Fruit fly (Drosophila melanogaster): ENCODE results near the gene BRWD3.

The BRWD3 gene

dm6 chr3R:24319632-24320341 lies 987 bp downstream of the BRWD3 start:
- no peak for TF ChIP-seq CG17801 (GFP tag; optimal IDR thresholded peaks at IDR 0.05; ENCODE audit: partially characterized antibody)

DNA sequence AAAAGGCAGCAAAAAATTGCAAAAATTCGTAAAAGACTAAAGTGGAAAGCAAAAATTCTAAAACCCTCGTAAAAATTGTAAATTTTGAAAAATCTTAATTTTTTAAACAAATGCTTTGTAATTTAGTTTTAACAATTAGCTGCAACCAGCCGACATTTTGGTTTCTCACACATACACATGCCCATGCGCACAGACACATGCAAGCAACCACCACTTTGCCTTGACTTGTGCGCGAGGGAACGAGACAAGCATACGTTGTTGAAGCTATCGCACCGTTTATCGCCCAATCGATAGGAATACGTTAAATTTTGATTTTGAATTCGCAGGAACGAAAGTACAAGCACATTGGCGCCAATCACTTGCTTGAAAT lies 1.5 kb downstream of the BRWD3 start:
- peak; percentile 8 for TF ChIP-seq CG17801 (GFP tag; optimal IDR thresholded peaks at IDR 0.05; ENCODE audit: partially characterized antibody)

- no peak for TF ChIP-seq CG17801 (GFP tag; optimal IDR thresholded peaks at IDR 0.05; ENCODE audit: partially characterized antibody)
These were observed 14.5 kb downstream of the BRWD3 start, which contains the start of the genes Rrp5 and Dis3 for dm6 chr3R:24333182-24333808. Gene Rrp5 (minus strand): TSS chr3R:24333316. Gene Dis3 (plus strand): TSS chr3R:24333433.

- TF ChIP-seq CG17801 (GFP tag; optimal IDR thresholded peaks at IDR 0.05; ENCODE audit: partially characterized antibody): no peak
These were observed 17.8 kb downstream of the BRWD3 start, which contains the start of gene CG6432 for dm6 chr3R:24336622-24337021. Gene CG6432 (plus strand): TSS chr3R:24336922.

DNA sequence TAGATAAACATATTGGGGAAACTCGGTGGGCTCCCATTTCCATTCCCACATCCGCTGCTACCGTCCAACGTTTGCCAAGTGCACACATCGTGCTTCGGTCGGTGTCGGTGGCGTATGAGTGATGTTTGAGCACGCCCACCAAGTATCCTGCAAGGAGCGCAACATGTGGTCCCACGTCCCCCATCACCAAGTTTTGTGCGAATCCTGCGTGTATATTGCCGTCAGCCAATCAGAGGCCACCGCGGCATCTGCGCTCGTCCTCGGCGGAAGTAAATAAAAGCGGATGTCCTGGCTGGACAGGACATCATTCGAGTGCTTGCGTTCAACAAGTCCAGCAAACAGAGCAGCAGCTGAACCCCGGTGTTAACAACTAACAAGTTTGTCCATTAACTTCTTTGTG lies 22.5 kb downstream of the BRWD3 start, which contains the start of gene Ms:
Gene Ms, plus strand, starts transcription at position 301 of the 400 bp plus-strand sequence.
- TF ChIP-seq CG17801 (GFP tag; optimal IDR thresholded peaks at IDR 0.05; ENCODE audit: partially characterized antibody): no peak

DNA sequence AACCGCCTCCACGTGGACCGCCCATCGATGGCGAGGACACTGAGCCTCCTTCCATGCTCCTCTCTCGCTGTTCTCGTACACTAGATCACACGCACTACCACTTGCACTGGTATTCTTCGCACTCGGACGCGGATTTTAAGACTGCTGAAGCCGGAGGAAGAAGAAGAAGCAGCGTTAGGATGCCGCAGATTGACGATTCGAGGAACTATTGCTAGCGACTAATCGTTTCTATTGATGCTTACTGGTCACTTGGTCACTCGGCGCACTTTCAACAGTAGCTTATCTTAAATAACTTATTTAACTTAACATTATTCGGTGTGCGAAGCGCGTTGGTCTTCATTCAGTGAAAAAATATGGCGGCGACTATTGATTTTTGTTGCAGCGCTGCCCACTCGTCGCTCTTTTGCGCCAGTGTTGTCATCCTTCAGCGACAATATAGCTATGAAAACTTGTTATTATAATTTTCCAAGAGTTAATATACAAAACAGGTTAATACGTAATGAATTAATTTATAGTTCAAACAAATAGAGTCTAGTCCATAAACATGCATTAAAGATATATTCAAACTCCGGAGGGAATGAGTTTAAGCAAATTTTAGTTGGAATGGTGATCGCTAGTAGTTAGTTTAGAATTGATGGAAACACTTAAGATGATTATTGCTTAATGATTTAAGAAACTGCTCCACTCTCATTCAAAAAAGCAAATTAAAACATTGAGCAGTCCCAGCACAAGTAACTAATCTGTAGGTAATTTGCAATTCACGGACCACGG lies 29.8 kb downstream of the BRWD3 start, which contains the start of the genes CG5746 and CG6454:
Gene CG5746, minus strand, starts transcription at position 372 of the 771 bp plus-strand sequence.
Gene CG6454, plus strand, starts transcription at position 763 of the 771 bp plus-strand sequence.
- peak; percentile 28 for TF ChIP-seq CG17801 (GFP tag; optimal IDR thresholded peaks at IDR 0.05; ENCODE audit: partially characterized antibody)

dm6 chr3R:24353448-24353847 lies 34.6 kb downstream of the BRWD3 start:
- TF ChIP-seq CG17801 (GFP tag; optimal IDR thresholded peaks at IDR 0.05; ENCODE audit: partially characterized antibody): no peak

DNA sequence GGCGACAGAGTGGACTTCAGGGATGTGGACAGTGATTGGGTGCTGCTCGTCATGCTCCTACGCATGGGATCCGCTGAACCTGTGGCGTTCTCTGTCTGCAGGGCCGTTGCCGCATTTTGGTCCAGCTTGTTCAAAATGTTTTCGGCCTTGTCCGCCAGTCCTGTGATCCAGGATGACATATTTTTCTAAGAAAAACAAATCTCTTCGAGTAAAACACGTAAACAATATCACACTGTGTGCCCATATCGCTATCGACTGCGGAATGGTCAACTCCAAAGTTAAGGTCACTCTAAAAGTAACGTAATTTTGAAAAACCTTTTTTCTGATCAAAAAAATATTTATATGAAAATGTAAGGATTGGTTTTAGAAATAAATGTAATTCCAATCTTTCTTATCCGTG lies 38.9 kb downstream of the BRWD3 start, which contains the start of gene Golgin84:
Gene Golgin84, minus strand, starts transcription at position 241 of the 400 bp plus-strand sequence.
- TF ChIP-seq CG17801 (GFP tag; optimal IDR thresholded peaks at IDR 0.05; ENCODE audit: partially characterized antibody): no peak

DNA sequence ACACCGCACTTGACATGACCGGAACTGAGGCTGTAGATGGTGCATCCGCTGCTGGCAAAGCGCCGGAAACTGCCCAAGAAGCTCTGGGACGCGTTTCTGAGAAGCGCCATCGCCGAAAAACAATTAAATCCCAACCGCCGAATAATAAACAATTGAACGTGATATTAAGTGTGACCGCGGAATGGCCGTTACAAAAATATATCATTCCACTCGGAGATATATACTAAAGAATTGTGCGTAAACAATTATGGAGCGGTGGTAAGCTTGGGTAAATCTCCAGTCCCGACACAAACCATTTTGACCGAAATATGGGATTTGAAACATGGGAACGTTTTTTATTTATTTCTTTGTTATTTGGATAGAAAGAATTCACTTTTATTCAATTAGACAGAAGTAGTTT lies 41.2 kb downstream of the BRWD3 start, which contains the start of gene CG18528:
Gene CG18528, minus strand, starts transcription at position 188 of the 400 bp plus-strand sequence.
- no peak for TF ChIP-seq CG17801 (GFP tag; optimal IDR thresholded peaks at IDR 0.05; ENCODE audit: partially characterized antibody)

- TF ChIP-seq CG17801 (GFP tag; optimal IDR thresholded peaks at IDR 0.05; ENCODE audit: partially characterized antibody): no peak
These were observed 42.8 kb downstream of the BRWD3 start, which contains the start of the genes CG5762 and CG33339 for dm6 chr3R:24361583-24361982. Gene CG5762 (minus strand): TSS chr3R:24361683. Gene CG33339 (plus strand): TSS chr3R:24361847.

DNA sequence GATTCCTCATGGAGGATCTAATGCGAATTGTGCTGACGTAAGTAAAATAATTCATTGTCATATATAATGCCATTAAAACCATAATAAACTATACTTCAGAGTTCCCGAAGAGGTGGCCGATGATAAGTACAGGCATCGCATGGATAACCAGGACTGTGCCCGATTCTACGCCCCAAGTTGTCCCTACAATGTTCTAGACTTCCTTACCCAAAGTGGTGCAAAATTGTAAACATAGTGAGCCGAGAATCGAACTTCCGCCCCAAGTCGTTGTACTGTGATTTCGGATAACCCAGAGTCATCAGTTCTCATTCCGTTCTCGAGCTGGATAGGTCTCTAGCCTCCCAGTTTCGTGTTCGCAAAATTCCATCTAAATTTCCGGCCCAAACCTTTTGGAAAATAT lies 44.0 kb downstream of the BRWD3 start, which contains the start of gene CG33340:
Gene CG33340, plus strand, starts transcription at position 301 of the 400 bp plus-strand sequence.
- TF ChIP-seq CG17801 (GFP tag; optimal IDR thresholded peaks at IDR 0.05; ENCODE audit: partially characterized antibody): no peak

- no peak for TF ChIP-seq CG17801 (GFP tag; optimal IDR thresholded peaks at IDR 0.05; ENCODE audit: partially characterized antibody)
These were observed 46.2 kb downstream of the BRWD3 start, which contains the start of the genes CG17784 and CG13613 for dm6 chr3R:24364880-24365604. Gene CG17784 (minus strand): TSS chr3R:24364980. Gene CG13613 (plus strand): TSS chr3R:24365554.

DNA sequence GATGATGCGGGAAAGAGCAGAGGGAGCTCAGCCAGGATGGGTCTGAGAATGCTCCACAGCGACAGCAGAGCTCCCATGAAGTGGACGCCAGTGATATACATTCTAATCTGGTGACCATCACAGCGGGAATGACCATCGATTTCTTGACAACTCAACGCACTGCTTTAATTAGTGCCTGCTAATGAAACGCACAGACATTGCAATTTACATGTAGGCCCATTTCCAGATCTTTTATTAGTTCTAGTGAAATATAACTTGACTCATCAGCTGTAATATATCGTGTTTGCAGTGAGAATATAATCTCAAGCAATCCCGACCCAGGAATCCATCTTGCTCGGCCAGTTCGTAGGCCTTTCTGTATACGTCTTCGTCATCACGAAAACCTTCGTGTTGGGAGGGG lies 48.3 kb downstream of the BRWD3 start, which contains the start of gene CG42811:
Gene CG42811, minus strand, starts transcription at position 101 of the 400 bp plus-strand sequence.
- TF ChIP-seq CG17801 (GFP tag; optimal IDR thresholded peaks at IDR 0.05; ENCODE audit: partially characterized antibody): no peak

DNA sequence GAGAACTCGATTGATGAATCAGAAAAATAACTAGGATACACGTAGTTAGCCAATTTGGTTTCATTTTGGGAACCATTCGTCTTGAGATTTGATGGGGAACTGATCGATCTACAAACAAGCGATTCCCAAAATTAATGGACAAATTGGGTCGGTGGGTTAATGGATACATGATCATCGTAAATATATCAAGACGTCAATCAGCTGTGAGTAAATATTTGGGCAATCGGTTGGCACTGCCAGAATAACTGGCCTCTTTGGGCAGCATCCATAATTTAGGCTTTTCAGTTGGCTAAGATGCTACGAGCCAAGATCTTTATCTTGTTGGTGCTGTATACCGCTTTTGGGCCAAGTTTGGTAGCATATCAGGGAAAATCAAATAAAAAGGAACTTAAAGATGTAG lies 49.3 kb downstream of the BRWD3 start, which contains the start of the genes CG42812 and CG33341:
Gene CG42812, minus strand, starts transcription at position 101 of the 400 bp plus-strand sequence.
Gene CG33341, plus strand, starts transcription at position 295 of the 400 bp plus-strand sequence.
- no peak for TF ChIP-seq CG17801 (GFP tag; optimal IDR thresholded peaks at IDR 0.05; ENCODE audit: partially characterized antibody)

Data from ovary, adult (tissue).